Worm (Caenorhabditis elegans) whole organism, L4 larva: ENCODE results near the gene K06G5.1.
"Not testable (repeated sequence)": the region's sequence is repeated elsewhere in the genome, so short reads cannot be mapped to it uniquely, and the experiment has no call there.

Experiments used
- F26F4.8 ChIP-seq: fragments of 200-800 bp; sonication (Bioruptor generic); conservative IDR thresholded peaks from 2 replicates; pipeline ENCODE4 v1.3.6; 2022; ENCODE audit warnings: missing genetic modification characterization, missing compliant biosample characterization
- F49E8.2 ChIP-seq: sonication (generic microtip); optimal IDR thresholded peaks from 2 replicates; lab custom pipeline; 2016; ENCODE audit warnings: missing compliant biosample characterization, mild to moderate bottlenecking, missing genetic modification characterization, borderline replicate concordance
- Y5F2A.4 ChIP-seq: fragments of 200-800 bp; sonication (Bioruptor generic); optimal IDR thresholded peaks from 2 replicates; lab custom pipeline; 2018; ENCODE audit warnings: mild to moderate bottlenecking, missing genetic modification characterization, missing compliant biosample characterization
- ZK337.2 ChIP-seq: fragments of 200-800 bp; sonication (Bioruptor generic); IDR thresholded peaks from 2 replicates; pipeline ENCODE4 v1.3.6; 2022; ENCODE audit warnings: missing genetic modification reagents, missing genetic modification characterization, missing compliant biosample characterization
- ceh-32 ChIP-seq: sonication (generic microtip); optimal IDR thresholded peaks from 2 replicates; lab custom pipeline; 2016; ENCODE audit warnings: mild to moderate bottlenecking, missing genetic modification characterization, missing compliant biosample characterization; ENCODE audit not compliant: poor library complexity
- ceh-82 ChIP-seq: sonication (generic microtip); optimal IDR thresholded peaks from 2 replicates; lab custom pipeline; 2017; ENCODE audit warnings: missing biosample characterization, missing genetic modification characterization
- cey-2 ChIP-seq: sonication (generic microtip); optimal IDR thresholded peaks from 3 replicates; lab custom pipeline; 2017; ENCODE audit warnings: missing genetic modification characterization, mild to moderate bottlenecking, missing compliant biosample characterization, antibody characterized with exemption, borderline replicate concordance; ENCODE audit not compliant: insufficient read depth
- daf-16 ChIP-seq, 3 experiments: sonication (generic microtip); optimal IDR thresholded peaks; 2 replicates each; lab custom pipeline; 2016 to 2017; ENCODE audit warnings: missing genetic modification characterization in 3 of 3, missing genetic modification reagents in 3 of 3, mild to moderate bottlenecking in 2 of 3, missing compliant biosample characterization in 2 of 3, missing biosample characterization in 1 of 3, moderate library complexity in 1 of 3
- daf-8 ChIP-seq: fragments of 200-800 bp; sonication (Bioruptor generic); IDR thresholded peaks from 2 replicates; pipeline ENCODE4 v1.3.6; 2022; ENCODE audit warnings: missing genetic modification characterization, missing compliant biosample characterization
- dmd-6 ChIP-seq: fragments of 200-800 bp; sonication (Bioruptor generic); IDR thresholded peaks from 2 replicates; pipeline ENCODE4 v1.3.6; 2022; ENCODE audit warnings: missing genetic modification reagents, missing genetic modification characterization, missing compliant biosample characterization
- dmd-8 ChIP-seq: fragments of 200-800 bp; sonication (Bioruptor generic); IDR thresholded peaks from 2 replicates; pipeline ENCODE4 v1.3.6; 2022; ENCODE audit warnings: missing genetic modification characterization, missing compliant biosample characterization
- dve-1 ChIP-seq: sonication (generic microtip); optimal IDR thresholded peaks from 2 replicates; lab custom pipeline; 2017; ENCODE audit warnings: antibody characterized with exemption, mild to moderate bottlenecking, missing genetic modification characterization, missing compliant biosample characterization; ENCODE audit not compliant: insufficient read depth
- egl-27 ChIP-seq: sonication (generic microtip); optimal IDR thresholded peaks from 3 replicates; lab custom pipeline; 2017; ENCODE audit warnings: missing biosample characterization, missing genetic modification reagents, missing genetic modification characterization
- hlh-30 ChIP-seq: sonication (generic microtip); optimal IDR thresholded peaks from 2 replicates; lab custom pipeline; 2017; ENCODE audit warnings: antibody characterized with exemption, mild to moderate bottlenecking, missing genetic modification characterization, missing compliant biosample characterization; ENCODE audit not compliant: insufficient read depth
- lin-1 ChIP-seq: fragments of 200-800 bp; sonication (Bioruptor generic); IDR thresholded peaks from 2 replicates; pipeline ENCODE4 v1.3.6; 2022; ENCODE audit warnings: missing genetic modification reagents, missing genetic modification characterization, missing compliant biosample characterization
- lin-15B ChIP-seq: fragments of 150-350 bp; sonication (generic microtip); optimal IDR thresholded peaks from 3 replicates; lab custom pipeline; 2014; ENCODE audit warnings: missing biosample characterization, missing genetic modification characterization
- lir-3 ChIP-seq: sonication (generic microtip); optimal IDR thresholded peaks from 2 replicates; lab custom pipeline; 2016; ENCODE audit warnings: mild to moderate bottlenecking, missing genetic modification characterization, missing compliant biosample characterization
- lsy-2 ChIP-seq, 2 experiments: fragments of 150-350 bp in 1 of 2; sonication (generic microtip) in 1 of 2; optimal IDR thresholded peaks; 2 replicates each; lab custom pipeline; 2014 to 2017; ENCODE audit warnings: missing biosample characterization in 2 of 2, missing genetic modification characterization in 2 of 2
- madf-9 ChIP-seq: fragments of 200-800 bp; sonication (Bioruptor generic); conservative IDR thresholded peaks from 2 replicates; pipeline ENCODE4 v1.3.6; 2022; ENCODE audit warnings: missing genetic modification reagents, missing genetic modification characterization, missing compliant biosample characterization
- mdt-29 ChIP-seq: fragments of 200-800 bp; sonication (Bioruptor generic); IDR thresholded peaks from 2 replicates; pipeline ENCODE4 v1.3.6; 2022; ENCODE audit warnings: missing genetic modification reagents, missing genetic modification characterization, missing compliant biosample characterization
- mxl-2 ChIP-seq: fragments of 200-800 bp; sonication (Bioruptor generic); conservative IDR thresholded peaks from 2 replicates; pipeline ENCODE4 v1.3.6; 2022; ENCODE audit warnings: missing genetic modification reagents, missing genetic modification characterization, missing compliant biosample characterization
- nhr-102 ChIP-seq: sonication (generic microtip); optimal IDR thresholded peaks from 2 replicates; lab custom pipeline; 2016; ENCODE audit warnings: mild to moderate bottlenecking, missing genetic modification characterization, moderate library complexity, missing compliant biosample characterization
- nhr-111 ChIP-seq: fragments of 200-800 bp; sonication (Bioruptor generic); optimal IDR thresholded peaks from 2 replicates; lab custom pipeline; 2018; ENCODE audit warnings: mild to moderate bottlenecking, missing genetic modification characterization, missing compliant biosample characterization
- nhr-237 ChIP-seq: sonication (generic microtip); optimal IDR thresholded peaks from 2 replicates; lab custom pipeline; 2017; ENCODE audit warnings: missing biosample characterization, missing genetic modification characterization
- nhr-28 ChIP-seq: fragments of 150-350 bp; optimal IDR thresholded peaks from 2 replicates; lab custom pipeline; 2014; ENCODE audit warnings: missing biosample characterization, missing genetic modification characterization
- nhr-41 ChIP-seq: fragments of 200-800 bp; sonication (Bioruptor generic); IDR thresholded peaks from 2 replicates; pipeline ENCODE4 v1.3.6; 2022; ENCODE audit warnings: missing genetic modification reagents, missing genetic modification characterization, missing compliant biosample characterization
- nhr-42 ChIP-seq: fragments of 200-800 bp; sonication (Bioruptor generic); IDR thresholded peaks from 2 replicates; pipeline ENCODE4 v1.3.6; 2022; ENCODE audit warnings: missing genetic modification characterization, missing compliant biosample characterization
- nhr-6 ChIP-seq: fragments of 150-350 bp; optimal IDR thresholded peaks from 2 replicates; lab custom pipeline; 2014; ENCODE audit warnings: missing biosample characterization, missing genetic modification characterization
- nhr-76 ChIP-seq: fragments of 150-350 bp; optimal IDR thresholded peaks from 2 replicates; lab custom pipeline; 2014; ENCODE audit warnings: missing biosample characterization, missing genetic modification characterization
- pha-4 ChIP-seq, 2 experiments: fragments of 150-350 bp in 1 of 2; fragments of 200-800 bp in 1 of 2; sonication (Bioruptor generic) in 1 of 2; IDR thresholded peaks in 1 of 2; optimal IDR thresholded peaks in 1 of 2; 2 replicates each; pipeline versions ENCODE4 v1.3.6 to Lab custom; 2014 to 2022; ENCODE audit warnings: missing genetic modification characterization in 2 of 2, missing genetic modification reagents in 2 of 2, missing biosample characterization in 1 of 2, missing compliant biosample characterization in 1 of 2
- php-3 ChIP-seq: fragments of 200-800 bp; sonication (Bioruptor generic); IDR thresholded peaks from 2 replicates; pipeline ENCODE4 v1.3.6; 2022; ENCODE audit warnings: missing genetic modification reagents, missing genetic modification characterization, missing compliant biosample characterization
- pqm-1 ChIP-seq: sonication (generic microtip); optimal IDR thresholded peaks from 2 replicates; lab custom pipeline; 2017; ENCODE audit warnings: missing biosample characterization, missing genetic modification characterization
- unc-62 ChIP-seq, 3 experiments: fragments of 150-350 bp in 1 of 3; sonication (generic microtip); optimal IDR thresholded peaks in 2 of 3; peaks in 1 of 3; 1 replicate in 1 of 3; 2 replicates in 2 of 3; lab custom pipeline; 2014 to 2017; ENCODE audit warnings: missing biosample characterization in 3 of 3, missing genetic modification characterization in 3 of 3, missing genetic modification reagents in 3 of 3, missing genotype in 1 of 3
- zip-11 ChIP-seq: fragments of 200-800 bp; sonication (Bioruptor generic); IDR thresholded peaks from 2 replicates; pipeline ENCODE4 v1.3.6; 2022; ENCODE audit warnings: missing genetic modification characterization, missing compliant biosample characterization

Gene K06G5.1

DNA sequence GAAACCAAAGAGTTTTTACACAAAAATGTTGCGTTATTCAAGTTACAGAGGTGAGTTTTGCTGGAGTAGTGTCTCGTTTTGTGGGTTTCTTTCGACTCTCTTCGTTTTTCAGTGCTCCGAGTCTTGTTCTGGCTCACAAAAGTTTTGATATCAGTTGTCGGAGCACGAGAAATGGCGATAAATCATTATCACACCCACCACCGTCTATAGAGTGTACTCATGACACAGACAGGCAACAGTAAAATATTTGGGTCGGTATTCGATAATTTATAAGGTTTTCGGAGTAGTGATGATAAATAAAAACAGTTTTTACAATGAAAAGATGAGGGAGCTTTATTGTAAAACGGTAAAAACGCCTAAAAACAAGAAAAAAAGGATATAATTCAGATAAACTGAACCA lies 6.8 kb upstream of the K06G5.1 start, which contains the start of gene ceh-37 (continued):
- TF ChIP-seq nhr-237 (tag; lab: Kevin White, UChicago) = no peak
- TF ChIP-seq hlh-30 (tag; lab: Kevin White, UChicago) = peak; percentile 61
- TF ChIP-seq ZK337.2 = no peak
- TF ChIP-seq ceh-82 (tag; lab: Kevin White, UChicago) = no peak
- no peak for TF ChIP-seq mxl-2 (GFP tag; lab: Robert Waterston, UW)
- TF ChIP-seq zip-11 = no peak
- no peak for TF ChIP-seq nhr-42
- no peak for TF ChIP-seq nhr-6
- TF ChIP-seq nhr-41 (GFP tag; lab: Robert Waterston, UW) = no peak
- TF ChIP-seq nhr-111 (GFP tag; lab: Kevin White, UChicago) = no peak
- no peak for TF ChIP-seq Y5F2A.4
- TF ChIP-seq cey-2 (tag; lab: Kevin White, UChicago) = no peak
- TF ChIP-seq lsy-2 (tag; optimal IDR thresholded peaks at IDR 0.05; lab: Kevin White, UChicago) = no peak
- no peak for TF ChIP-seq lin-15B (tag; lab: Kevin White, UChicago)
- TF ChIP-seq ceh-32 = no peak
- TF ChIP-seq pqm-1 (tag; lab: Kevin White, UChicago) = peak; percentile 50
- TF ChIP-seq daf-8 (GFP tag; lab: Robert Waterston, UW) = no peak
- no peak for TF ChIP-seq egl-27 (tag; lab: Kevin White, UChicago)
- no peak for TF ChIP-seq lir-3 (tag; lab: Kevin White, UChicago)
- no peak for TF ChIP-seq nhr-76 (tag; lab: Kevin White, UChicago)
- peak; percentile 19 for TF ChIP-seq dve-1 (tag; lab: Kevin White, UChicago)
- TF ChIP-seq nhr-102 = no peak
- TF ChIP-seq F49E8.2 = no peak
- no peak for TF ChIP-seq mdt-29
- TF ChIP-seq, all 104 proteins: peak for 9

DNA sequence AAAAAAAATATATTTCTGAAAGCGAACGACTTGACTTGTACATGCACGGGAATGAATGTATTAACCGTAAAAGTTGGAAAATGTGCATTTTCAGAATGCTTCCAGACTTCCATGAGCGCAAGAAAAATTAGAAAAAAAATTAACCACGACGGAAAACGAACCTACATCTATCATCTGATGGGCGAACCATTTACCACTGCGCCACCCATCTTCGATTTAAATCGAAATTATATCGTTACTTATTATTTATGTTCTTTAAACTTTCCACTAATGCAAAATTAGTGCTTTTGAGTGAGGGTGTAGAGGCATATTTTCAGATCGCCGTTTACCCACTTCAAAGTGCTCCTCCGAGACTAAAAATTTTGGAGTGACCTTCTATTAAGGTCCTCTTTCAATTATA lies 3.6 kb upstream of the K06G5.1 start:
- peak; percentile 70; the same call in 1 of the 2 replicates for TF ChIP-seq pha-4 (GFP tag; IDR thresholded peaks at IDR 0.05; lab: Robert Waterston, UW)
- not testable (repeated sequence) for TF ChIP-seq pha-4, daf-16 (tag; optimal IDR thresholded peaks at IDR 0.05; lab: Kevin White, UChicago)
- peak in 1 of 2 experiments; percentile 15 for TF ChIP-seq daf-16 (GFP tag; optimal IDR thresholded peaks at IDR 0.05; lab: Kevin White, UChicago)
- TF ChIP-seq madf-9 (GFP tag; lab: Robert Waterston, UW) = 0 out of 2 replicates have a peak, but pooled peaks have one; percentile 14
- TF ChIP-seq F26F4.8 (GFP tag; lab: Robert Waterston, UW) = 0 out of 2 replicates have a peak, but pooled peaks have one; percentile 42
- 0 out of 2 replicates have a peak, but pooled peaks have one; percentile 38 for TF ChIP-seq dmd-8 (GFP tag; lab: Robert Waterston, UW)
- TF ChIP-seq dmd-6 (GFP tag; lab: Robert Waterston, UW) = peak; percentile 28; the same call in 1 of the 2 replicates

DNA sequence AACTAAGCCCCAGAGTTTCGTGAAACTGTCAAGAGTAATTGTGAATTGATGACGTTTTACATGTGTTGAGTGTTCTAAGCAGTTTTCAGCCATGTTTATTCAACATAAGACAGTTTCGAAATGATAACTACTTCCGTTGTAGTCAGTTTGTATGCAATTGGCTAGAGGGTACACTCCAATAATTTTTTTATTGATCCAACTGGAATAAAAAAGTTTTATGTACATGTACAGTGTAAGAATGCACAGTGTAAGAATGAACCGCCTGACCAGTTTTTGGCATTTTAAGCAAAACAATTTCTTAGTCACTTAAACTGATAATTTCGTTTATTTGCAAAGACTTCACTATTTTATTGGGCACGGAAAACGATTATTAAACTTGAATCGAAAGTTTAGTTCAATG lies 1.5 kb upstream of the K06G5.1 start:
- peak; percentile 85 for TF ChIP-seq php-3 (GFP tag; lab: Robert Waterston, UW)
- no peak for TF ChIP-seq daf-16 (GFP tag; optimal IDR thresholded peaks at IDR 0.05; lab: Kevin White, UChicago)
- peak; percentile 61 for TF ChIP-seq daf-16 (tag; optimal IDR thresholded peaks at IDR 0.05; lab: Kevin White, UChicago)
- peak; percentile 85 for TF ChIP-seq nhr-28 (tag; lab: Kevin White, UChicago)
- TF ChIP-seq lin-1 (GFP tag; lab: Robert Waterston, UW) = no peak
- peak in 1 of 2 experiments; percentile 47 for TF ChIP-seq unc-62 (GFP tag; optimal IDR thresholded peaks at IDR 0.05 in 1 of 2; lab: Kevin White, UChicago)
- TF ChIP-seq unc-62 (tag; optimal IDR thresholded peaks at IDR 0.05; lab: Kevin White, UChicago) = no peak
- peak; percentile 26 for TF ChIP-seq dve-1 (tag; lab: Kevin White, UChicago)
